Fruit fly (Drosophila melanogaster) whole organism, embryonic: ENCODE measurements around the gene ct.

ENCODE experiments used
- Abd-B ChIP-seq: fragments of 200-800 bp; sonication (Bioruptor generic); optimal IDR thresholded peaks from 2 replicates; lab custom pipeline; 2018; ENCODE audit warnings: missing biosample characterization, mild to moderate bottlenecking, missing genetic modification characterization, moderate library complexity
- BEAF-32 ChIP-seq: fragments of 200-800 bp; sonication (Bioruptor generic); optimal IDR thresholded peaks from 3 replicates; lab custom pipeline; 2017; ENCODE audit warnings: missing biosample characterization, missing genetic modification characterization, mild to moderate bottlenecking, moderate library complexity, missing genetic modification reagents
- CG10462 ChIP-seq: fragments of 200-800 bp; sonication (Bioruptor generic); optimal IDR thresholded peaks from 2 replicates; lab custom pipeline; 2016; ENCODE audit warnings: missing biosample characterization, missing genetic modification characterization
- CG10565 ChIP-seq: fragments of 200-800 bp; sonication (Bioruptor generic); optimal IDR thresholded peaks from 3 replicates; lab custom pipeline; 2016; ENCODE audit warnings: missing biosample characterization, mild to moderate bottlenecking, missing genetic modification characterization
- CG11398 ChIP-seq: fragments of 200-800 bp; sonication (Bioruptor generic); optimal IDR thresholded peaks from 2 replicates; lab custom pipeline; 2016; ENCODE audit warnings: missing biosample characterization, missing genetic modification characterization
- CG12071 ChIP-seq: fragments of 200-800 bp; sonication (Bioruptor generic); optimal IDR thresholded peaks from 3 replicates; lab custom pipeline; 2018; ENCODE audit warnings: missing biosample characterization, mild to moderate bottlenecking, missing genetic modification characterization
- CG14014 ChIP-seq: fragments of 200-800 bp; sonication (Bioruptor generic); IDR thresholded peaks from 2 replicates; pipeline ENCODE4 v1.3.6; 2022; ENCODE audit warnings: missing biosample characterization, missing genetic modification characterization
- CG15696 ChIP-seq: fragments of 200-800 bp; sonication (Bioruptor generic); optimal IDR thresholded peaks from 2 replicates; lab custom pipeline; 2019; ENCODE audit warnings: missing biosample characterization, mild to moderate bottlenecking, missing genetic modification characterization, moderate library complexity
- CG17361 ChIP-seq: fragments of 200-800 bp; sonication (Bioruptor generic); IDR thresholded peaks from 3 replicates; pipeline ENCODE4 v1.3.6; 2022; ENCODE audit warnings: missing biosample characterization, missing genetic modification characterization
- CG17568 ChIP-seq: fragments of 200-800 bp; sonication (Bioruptor generic); optimal IDR thresholded peaks from 2 replicates; lab custom pipeline; 2018; ENCODE audit warnings: missing biosample characterization, mild to moderate bottlenecking, missing genetic modification characterization, moderate library complexity
- CG18599 ChIP-seq: fragments of 200-800 bp; sonication (Bioruptor generic); optimal IDR thresholded peaks from 3 replicates; lab custom pipeline; 2017; ENCODE audit warnings: missing biosample characterization, missing genetic modification characterization, mild to moderate bottlenecking, moderate library complexity, missing genetic modification reagents
- CG18764 ChIP-seq: fragments of 200-800 bp; sonication (Bioruptor generic); optimal IDR thresholded peaks from 3 replicates; lab custom pipeline; 2016; ENCODE audit warnings: missing biosample characterization, missing genetic modification characterization
- CG2202 ChIP-seq: fragments of 200-800 bp; sonication (Bioruptor generic); optimal IDR thresholded peaks from 2 replicates; lab custom pipeline; 2018; ENCODE audit warnings: missing biosample characterization, mild to moderate bottlenecking, missing genetic modification characterization
- CG33557 ChIP-seq: fragments of 200-800 bp; sonication (Bioruptor generic); optimal IDR thresholded peaks from 2 replicates; lab custom pipeline; 2019; ENCODE audit warnings: missing biosample characterization, mild to moderate bottlenecking, missing genetic modification characterization, moderate library complexity
- CG34376 ChIP-seq: fragments of 200-800 bp; sonication (Bioruptor generic); optimal IDR thresholded peaks from 2 replicates; lab custom pipeline; 2018; ENCODE audit warnings: missing biosample characterization, mild to moderate bottlenecking, missing genetic modification characterization
- CG4707 ChIP-seq: fragments of 200-800 bp; sonication (Bioruptor generic); optimal IDR thresholded peaks from 2 replicates; lab custom pipeline; 2018; ENCODE audit warnings: missing biosample characterization, mild to moderate bottlenecking, missing genetic modification characterization, moderate library complexity
- CG5180 ChIP-seq: fragments of 200-800 bp; sonication (Bioruptor generic); optimal IDR thresholded peaks from 3 replicates; lab custom pipeline; 2017; ENCODE audit warnings: missing biosample characterization, missing genetic modification characterization, mild to moderate bottlenecking, moderate library complexity, missing genetic modification reagents
- CG6654 ChIP-seq: fragments of 200-800 bp; sonication (Bioruptor generic); optimal IDR thresholded peaks from 2 replicates; lab custom pipeline; 2017; ENCODE audit warnings: missing biosample characterization, mild to moderate bottlenecking, missing genetic modification characterization
- CG7271 ChIP-seq: fragments of 200-800 bp; sonication (Bioruptor generic); optimal IDR thresholded peaks from 2 replicates; lab custom pipeline; 2018; ENCODE audit warnings: missing biosample characterization, mild to moderate bottlenecking, missing genetic modification characterization, moderate library complexity
- CG8765 ChIP-seq: fragments of 200-800 bp; sonication (Bioruptor generic); IDR thresholded peaks from 2 replicates; pipeline ENCODE4 v1.3.6; 2022; ENCODE audit warnings: missing biosample characterization, missing genetic modification characterization
- CG8924 ChIP-seq: fragments of 200-800 bp; optimal IDR thresholded peaks from 3 replicates; lab custom pipeline; 2019; ENCODE audit warnings: missing biosample characterization, mild to moderate bottlenecking, missing genetic modification characterization, moderate library complexity
- CG9797 ChIP-seq: fragments of 200-800 bp; sonication (Bioruptor generic); optimal IDR thresholded peaks from 3 replicates; lab custom pipeline; 2018; ENCODE audit warnings: missing biosample characterization, mild to moderate bottlenecking, missing genetic modification characterization
- CG9876 ChIP-seq: fragments of 200-800 bp; sonication (Bioruptor generic); optimal IDR thresholded peaks from 2 replicates; lab custom pipeline; 2016; ENCODE audit warnings: missing biosample characterization, missing genetic modification characterization
- CrebB ChIP-seq: fragments of 200-800 bp; sonication (Bioruptor generic); optimal IDR thresholded peaks from 3 replicates; lab custom pipeline; 2018; ENCODE audit warnings: missing biosample characterization, mild to moderate bottlenecking, missing genetic modification characterization
- Ets97D ChIP-seq: fragments of 200-800 bp; sonication (Bioruptor generic); optimal IDR thresholded peaks from 3 replicates; lab custom pipeline; 2016; ENCODE audit warnings: missing biosample characterization, missing genetic modification characterization
- Fer2 ChIP-seq: fragments of 200-800 bp; sonication (Bioruptor generic); optimal IDR thresholded peaks from 2 replicates; lab custom pipeline; 2018; ENCODE audit warnings: missing biosample characterization, mild to moderate bottlenecking, missing genetic modification characterization, moderate library complexity
- Hr51 ChIP-seq, 2 experiments: fragments of 200-800 bp; sonication (Bioruptor generic); optimal IDR thresholded peaks; 2 replicates in 1 of 2; 3 replicates in 1 of 2; lab custom pipeline; 2016 to 2018; ENCODE audit warnings: missing biosample characterization in 2 of 2, missing genetic modification characterization in 2 of 2, mild to moderate bottlenecking in 1 of 2, moderate library complexity in 1 of 2
- MTF-1 ChIP-seq: fragments of 200-800 bp; sonication (Bioruptor generic); optimal IDR thresholded peaks from 2 replicates; lab custom pipeline; 2018; ENCODE audit warnings: missing biosample characterization, mild to moderate bottlenecking, missing genetic modification characterization, borderline replicate concordance
- Max ChIP-seq: fragments of 200-800 bp; sonication (Bioruptor generic); optimal IDR thresholded peaks from 2 replicates; lab custom pipeline; 2016; ENCODE audit warnings: missing biosample characterization, mild to moderate bottlenecking, missing genetic modification characterization
- Oli ChIP-seq: fragments of 200-800 bp; sonication (Bioruptor generic); optimal IDR thresholded peaks from 2 replicates; lab custom pipeline; 2018; ENCODE audit warnings: missing biosample characterization, mild to moderate bottlenecking, missing genetic modification characterization, moderate library complexity
- cg ChIP-seq: fragments of 200-800 bp; sonication (Bioruptor generic); optimal IDR thresholded peaks from 3 replicates; lab custom pipeline; 2019; ENCODE audit warnings: missing biosample characterization, mild to moderate bottlenecking, missing genetic modification characterization, moderate library complexity
- chm ChIP-seq: fragments of 200-800 bp; sonication (Bioruptor generic); IDR thresholded peaks from 2 replicates; pipeline ENCODE4 v1.3.6; 2022; ENCODE audit warnings: missing biosample characterization, missing genetic modification characterization
- da ChIP-seq: fragments of 200-800 bp; sonication (Bioruptor generic); optimal IDR thresholded peaks from 2 replicates; lab custom pipeline; 2016; ENCODE audit warnings: missing biosample characterization, missing genetic modification characterization
- jumu ChIP-seq: fragments of 200-800 bp; sonication (Bioruptor generic); optimal IDR thresholded peaks from 3 replicates; lab custom pipeline; 2016; ENCODE audit warnings: missing biosample characterization, missing genetic modification characterization
- kay ChIP-seq: fragments of 200-800 bp; sonication (Bioruptor generic); optimal IDR thresholded peaks from 2 replicates; lab custom pipeline; 2016; ENCODE audit warnings: missing biosample characterization, missing genetic modification characterization
- ken ChIP-seq: fragments of 200-800 bp; sonication (Bioruptor generic); IDR thresholded peaks from 3 replicates; pipeline ENCODE4 v1.3.6; 2022; ENCODE audit warnings: missing biosample characterization, missing genetic modification characterization
- knrl ChIP-seq: fragments of 200-800 bp; sonication (Bioruptor generic); IDR thresholded peaks from 3 replicates; pipeline ENCODE4 v1.3.6; 2022; ENCODE audit warnings: missing biosample characterization, missing genetic modification characterization; ENCODE audit not compliant: partially characterized antibody
- mld ChIP-seq: fragments of 200-800 bp; sonication (Bioruptor generic); IDR thresholded peaks from 3 replicates; pipeline ENCODE4 v1.3.6; 2022; ENCODE audit warnings: missing biosample characterization, missing genetic modification characterization; ENCODE audit not compliant: partially characterized antibody
- org-1 ChIP-seq: fragments of 200-800 bp; sonication (Bioruptor generic); optimal IDR thresholded peaks from 2 replicates; lab custom pipeline; 2017; ENCODE audit warnings: missing biosample characterization, missing genetic modification characterization
- pita ChIP-seq: fragments of 200-800 bp; sonication (Bioruptor generic); optimal IDR thresholded peaks from 2 replicates; lab custom pipeline; 2017; ENCODE audit warnings: missing biosample characterization, mild to moderate bottlenecking, missing genetic modification characterization
- pnt ChIP-seq: fragments of 200-800 bp; sonication (Bioruptor generic); optimal IDR thresholded peaks from 3 replicates; lab custom pipeline; 2016; ENCODE audit warnings: missing biosample characterization, missing genetic modification characterization
- schlank ChIP-seq: fragments of 200-800 bp; sonication (Bioruptor generic); optimal IDR thresholded peaks from 2 replicates; lab custom pipeline; 2018; ENCODE audit warnings: missing biosample characterization, mild to moderate bottlenecking, missing genetic modification characterization
- sim ChIP-seq: fragments of 200-800 bp; sonication (Bioruptor generic); IDR thresholded peaks from 2 replicates; pipeline ENCODE4 v1.3.6; 2022; ENCODE audit warnings: missing biosample characterization, missing genetic modification characterization
- stc ChIP-seq: fragments of 200-800 bp; sonication (Bioruptor generic); IDR thresholded peaks from 2 replicates; pipeline ENCODE4 v1.3.6; 2022; ENCODE audit warnings: missing biosample characterization, missing genetic modification characterization
- tio ChIP-seq: fragments of 200-800 bp; sonication (Bioruptor generic); optimal IDR thresholded peaks from 2 replicates; lab custom pipeline; 2017; ENCODE audit warnings: missing biosample characterization, missing genetic modification characterization, inconsistent platforms
- wek ChIP-seq: fragments of 200-800 bp; sonication (Bioruptor generic); optimal IDR thresholded peaks from 3 replicates; lab custom pipeline; 2018; ENCODE audit warnings: missing biosample characterization, mild to moderate bottlenecking, missing genetic modification characterization, moderate library complexity
- wor ChIP-seq: fragments of 200-800 bp; sonication (Bioruptor generic); IDR thresholded peaks from 2 replicates; pipeline ENCODE4 v1.3.6; 2022; ENCODE audit warnings: missing biosample characterization, missing genetic modification characterization
- zfh2 ChIP-seq: fragments of 200-800 bp; sonication (Bioruptor generic); optimal IDR thresholded peaks from 2 replicates; lab custom pipeline; 2016; ENCODE audit warnings: missing biosample characterization, missing genetic modification characterization

The ct gene

dm6 chrX:7691947-7692739 is 83.9 kb downstream of the ct start (continued):
- TF ChIP-seq CG10462 (GFP tag; lab: Kevin White, UChicago) = peak; percentile 55
- TF ChIP-seq stc (GFP tag; lab: Robert Waterston, UW) = peak; percentile 64; the same call in 1 of the 2 replicates
- TF ChIP-seq jumu = peak; percentile 48
- no peak for TF ChIP-seq sim (GFP tag; lab: Robert Waterston, UW)
- no peak for TF ChIP-seq CG17568 (GFP tag; lab: Kevin White, UChicago)
- TF ChIP-seq CG4707 (GFP tag; lab: Kevin White, UChicago) = no peak
- no peak for TF ChIP-seq CG9876 (GFP tag; lab: Kevin White, UChicago)
- TF ChIP-seq CG34376 (GFP tag; lab: Kevin White, UChicago) = no peak
- TF ChIP-seq Max (GFP tag; lab: Kevin White, UChicago) = peak; percentile 77
- no peak for TF ChIP-seq ken (GFP tag; lab: Robert Waterston, UW)
- no peak for TF ChIP-seq mld (GFP tag; lab: Robert Waterston, UW)
- TF ChIP-seq CG11398 (GFP tag; lab: Kevin White, UChicago) = peak; percentile 43
- no peak for TF ChIP-seq pita (GFP tag; lab: Kevin White, UChicago)
- no peak for TF ChIP-seq knrl (GFP tag; lab: Robert Waterston, UW)
- peak; percentile 16 for TF ChIP-seq CG6654 (GFP tag; lab: Kevin White, UChicago)
- TF ChIP-seq Abd-B (GFP tag; lab: Kevin White, UChicago) = peak; percentile 58
- TF ChIP-seq MTF-1 (GFP tag; lab: Kevin White, UChicago) = no peak
- TF ChIP-seq tio = peak; percentile 72
- peak; percentile 39 for TF ChIP-seq CG12071 (GFP tag; lab: Kevin White, UChicago)
- TF ChIP-seq CG2202 = no peak
- TF ChIP-seq wor (GFP tag; lab: Robert Waterston, UW) = peak; percentile 42; the same call in 1 of the 2 replicates
- peak; percentile 19 for TF ChIP-seq Ets97D (GFP tag; lab: Kevin White, UChicago)
- peak; percentile 5 for TF ChIP-seq kay (GFP tag; lab: Kevin White, UChicago)
- no peak for TF ChIP-seq wek (GFP tag; lab: Kevin White, UChicago)
- peak; percentile 51 to 84 for TF ChIP-seq Hr51 (GFP tag; optimal IDR thresholded peaks at IDR 0.05; lab: Kevin White, UChicago)
- peak; percentile 33 for TF ChIP-seq da (GFP tag; lab: Kevin White, UChicago)
- peak; percentile 41; the same call in 1 of the 2 replicates for TF ChIP-seq CG8765 (GFP tag; lab: Robert Waterston, UW)
- TF ChIP-seq CG18764 (GFP tag; lab: Kevin White, UChicago) = peak; percentile 25
- peak; percentile 55 for TF ChIP-seq CrebB (tag; lab: Kevin White, UChicago)
- TF ChIP-seq org-1 = peak; percentile 48
- TF ChIP-seq CG9797 (GFP tag; lab: Kevin White, UChicago) = no peak
- peak; percentile 78 for TF ChIP-seq Oli
- peak; percentile 73 for TF ChIP-seq CG14014 (GFP tag; lab: Robert Waterston, UW)
- peak; percentile 80 for TF ChIP-seq CG8924
- TF ChIP-seq CG10565 = no peak
- peak; percentile 63 for TF ChIP-seq schlank (tag; lab: Kevin White, UChicago)
- TF ChIP-seq CG15696 = no peak
- TF ChIP-seq chm (GFP tag; lab: Robert Waterston, UW) = no peak
- no peak for TF ChIP-seq CG33557 (GFP tag; lab: Kevin White, UChicago)
- TF ChIP-seq CG18599 (GFP tag; lab: Kevin White, UChicago) = peak; percentile 82
- TF ChIP-seq zfh2 (GFP tag; lab: Kevin White, UChicago) = peak; percentile 67
- peak; percentile 56 for TF ChIP-seq Fer2 (tag; lab: Kevin White, UChicago)
- peak; percentile 9 for TF ChIP-seq CG5180 (GFP tag; lab: Kevin White, UChicago)
- peak; percentile 52 for TF ChIP-seq pnt
- TF ChIP-seq BEAF-32 = no peak
- peak; percentile 5 for TF ChIP-seq cg
- peak; percentile 85 for TF ChIP-seq CG17361 (GFP tag; lab: Robert Waterston, UW)
- TF ChIP-seq CG7271 (tag; lab: Kevin White, UChicago) = no peak
